Fruit fly (Drosophila melanogaster) whole organism, embryonic: ENCODE measurements around the gene CG14817.
A peak's percentile ranks its signal among the peaks of the same experiment; 100 is the strongest.

Experiments used
- Blimp-1 ChIP-seq: fragments of 200-800 bp; sonication (Bioruptor generic); optimal IDR thresholded peaks from 3 replicates; lab custom pipeline; 2018; ENCODE audit warnings: missing biosample characterization, missing genetic modification characterization, mild to moderate bottlenecking, moderate library complexity, missing genetic modification reagents
- CG10431 ChIP-seq: fragments of 200-800 bp; sonication (Bioruptor generic); optimal IDR thresholded peaks from 3 replicates; lab custom pipeline; 2018; ENCODE audit warnings: missing biosample characterization, mild to moderate bottlenecking, missing genetic modification characterization
- CG10543 ChIP-seq: fragments of 200-800 bp; sonication (Bioruptor generic); optimal IDR thresholded peaks from 3 replicates; lab custom pipeline; 2017; ENCODE audit warnings: missing biosample characterization, mild to moderate bottlenecking, missing genetic modification characterization, moderate library complexity
- CG11560 ChIP-seq: fragments of 200-800 bp; sonication (Bioruptor generic); IDR thresholded peaks from 3 replicates; pipeline ENCODE4 v1.3.6; 2022; ENCODE audit warnings: missing biosample characterization, missing genetic modification characterization
- CG12769 ChIP-seq: fragments of 200-800 bp; sonication (Bioruptor generic); optimal IDR thresholded peaks from 2 replicates; lab custom pipeline; 2019; ENCODE audit warnings: missing biosample characterization, mild to moderate bottlenecking, missing genetic modification characterization, moderate library complexity
- CG12942 ChIP-seq: fragments of 200-800 bp; sonication (Bioruptor generic); optimal IDR thresholded peaks from 3 replicates; lab custom pipeline; 2016; ENCODE audit warnings: missing biosample characterization, missing genetic modification characterization
- CG13894 ChIP-seq: fragments of 200-800 bp; sonication (Bioruptor generic); optimal IDR thresholded peaks from 3 replicates; lab custom pipeline; 2018; ENCODE audit warnings: missing biosample characterization, mild to moderate bottlenecking, missing genetic modification characterization, moderate library complexity
- CG17361 ChIP-seq: fragments of 200-800 bp; sonication (Bioruptor generic); IDR thresholded peaks from 3 replicates; pipeline ENCODE4 v1.3.6; 2022; ENCODE audit warnings: missing biosample characterization, missing genetic modification characterization
- CG2120 ChIP-seq: fragments of 200-800 bp; sonication (Bioruptor generic); optimal IDR thresholded peaks from 3 replicates; lab custom pipeline; 2016; ENCODE audit warnings: missing biosample characterization, missing genetic modification characterization
- CG31388 ChIP-seq: fragments of 200-800 bp; sonication (Bioruptor generic); optimal IDR thresholded peaks from 2 replicates; lab custom pipeline; 2016; ENCODE audit warnings: missing biosample characterization, missing genetic modification characterization
- CG32772 ChIP-seq: fragments of 200-800 bp; sonication (Bioruptor generic); IDR thresholded peaks from 2 replicates; pipeline ENCODE4 v1.3.6; 2022; ENCODE audit warnings: missing biosample characterization, missing genetic modification characterization
- CG4328 ChIP-seq: fragments of 200-800 bp; sonication (Bioruptor generic); optimal IDR thresholded peaks from 3 replicates; lab custom pipeline; 2017; ENCODE audit warnings: missing biosample characterization, missing genetic modification reagents, missing genetic modification characterization
- CG4404 ChIP-seq: fragments of 200-800 bp; sonication (Bioruptor generic); IDR thresholded peaks from 2 replicates; pipeline ENCODE4 v1.3.6; 2022; ENCODE audit warnings: missing biosample characterization, missing genetic modification characterization
- CG4730 ChIP-seq: fragments of 200-800 bp; sonication (Bioruptor generic); IDR thresholded peaks from 2 replicates; pipeline ENCODE4 v1.3.6; 2022; ENCODE audit warnings: missing biosample characterization, missing genetic modification characterization
- CG6175 ChIP-seq: fragments of 200-800 bp; sonication (Bioruptor generic); IDR thresholded peaks from 3 replicates; pipeline ENCODE4 v1.3.6; 2022; ENCODE audit warnings: missing biosample characterization, missing genetic modification characterization
- CG7357 ChIP-seq: fragments of 200-800 bp; sonication (Bioruptor generic); IDR thresholded peaks from 3 replicates; pipeline ENCODE4 v1.3.6; 2022; ENCODE audit warnings: missing biosample characterization, missing genetic modification characterization
- CG7556 ChIP-seq: fragments of 200-800 bp; sonication (Bioruptor generic); optimal IDR thresholded peaks from 2 replicates; lab custom pipeline; 2017; ENCODE audit warnings: missing biosample characterization, mild to moderate bottlenecking, missing genetic modification characterization
- CG8281 ChIP-seq: fragments of 200-800 bp; sonication (Bioruptor generic); optimal IDR thresholded peaks from 2 replicates; lab custom pipeline; 2018; ENCODE audit warnings: missing biosample characterization, mild to moderate bottlenecking, missing genetic modification characterization, moderate library complexity
- CG8478 ChIP-seq: fragments of >200 bp; optimal IDR thresholded peaks from 2 replicates; lab custom pipeline; 2018
- Dll ChIP-seq: fragments of 200-800 bp; sonication (Bioruptor generic); IDR thresholded peaks from 4 replicates; pipeline ENCODE4 v1.3.6; 2022; ENCODE audit warnings: missing biosample characterization, missing genetic modification characterization; ENCODE audit not compliant: partially characterized antibody
- H2.0 ChIP-seq: fragments of 200-800 bp; sonication (Bioruptor generic); IDR thresholded peaks from 2 replicates; pipeline ENCODE4 v1.3.6; 2022; ENCODE audit warnings: missing biosample characterization, missing genetic modification characterization
- HLH4C ChIP-seq: fragments of 200-800 bp; sonication (Bioruptor generic); IDR thresholded peaks from 3 replicates; pipeline ENCODE4 v1.3.6; 2022; ENCODE audit warnings: missing biosample characterization, missing genetic modification characterization; ENCODE audit not compliant: partially characterized antibody
- HLH54F ChIP-seq: fragments of 200-800 bp; sonication (Bioruptor generic); optimal IDR thresholded peaks from 3 replicates; lab custom pipeline; 2016; ENCODE audit warnings: missing biosample characterization, missing genetic modification characterization
- Hmr ChIP-seq: fragments of 200-800 bp; sonication (Bioruptor generic); optimal IDR thresholded peaks from 3 replicates; lab custom pipeline; 2017; ENCODE audit warnings: mild to moderate bottlenecking, missing biosample characterization, missing genetic modification reagents, missing genetic modification characterization
- Hr3 ChIP-seq: fragments of 200-800 bp; sonication (Bioruptor generic); optimal IDR thresholded peaks from 3 replicates; lab custom pipeline; 2016; ENCODE audit warnings: missing biosample characterization, missing genetic modification characterization
- NC2α ChIP-seq: fragments of 200-800 bp; sonication (Bioruptor generic); optimal IDR thresholded peaks from 2 replicates; lab custom pipeline; 2016; ENCODE audit warnings: missing biosample characterization, missing genetic modification characterization
- NfI ChIP-seq: fragments of 200-800 bp; sonication (Bioruptor generic); optimal IDR thresholded peaks from 3 replicates; lab custom pipeline; 2018; ENCODE audit warnings: missing biosample characterization, mild to moderate bottlenecking, missing genetic modification characterization, moderate library complexity
- Optix ChIP-seq: fragments of 200-800 bp; sonication (Bioruptor generic); IDR thresholded peaks from 3 replicates; pipeline ENCODE4 v1.3.6; 2022; ENCODE audit warnings: missing biosample characterization, missing genetic modification characterization
- PHDP ChIP-seq: fragments of 200-800 bp; sonication (Bioruptor generic); optimal IDR thresholded peaks from 3 replicates; lab custom pipeline; 2018; ENCODE audit warnings: missing biosample characterization, mild to moderate bottlenecking, missing genetic modification characterization, moderate library complexity
- Stat92E ChIP-seq, 3 experiments: fragments of >200 bp in 2 of 3; fragments of 200-800 bp in 1 of 3; sonication (Bioruptor generic) in 1 of 3; optimal IDR thresholded peaks; 2 replicates each; lab custom pipeline; 2017 to 2019; ENCODE audit warnings: missing biosample characterization in 3 of 3, missing genetic modification characterization in 3 of 3, mild to moderate bottlenecking in 1 of 3, moderate library complexity in 1 of 3
- TFAM ChIP-seq: fragments of 200-800 bp; sonication (Bioruptor generic); optimal IDR thresholded peaks from 2 replicates; lab custom pipeline; 2017; ENCODE audit warnings: missing biosample characterization, missing genetic modification characterization, inconsistent platforms
- YL-1 ChIP-seq: fragments of 200-800 bp; sonication (Bioruptor generic); optimal IDR thresholded peaks from 3 replicates; lab custom pipeline; 2017; ENCODE audit warnings: missing biosample characterization, mild to moderate bottlenecking, missing genetic modification characterization
- btn ChIP-seq: fragments of 200-800 bp; sonication (Bioruptor generic); optimal IDR thresholded peaks from 2 replicates; lab custom pipeline; 2016; ENCODE audit warnings: missing biosample characterization, missing genetic modification characterization
- cwo ChIP-seq: fragments of 200-800 bp; sonication (Bioruptor generic); optimal IDR thresholded peaks from 3 replicates; lab custom pipeline; 2017; ENCODE audit warnings: missing biosample characterization, missing genetic modification characterization, mild to moderate bottlenecking, moderate library complexity, missing genetic modification reagents
- esg ChIP-seq: fragments of 200-800 bp; sonication (Bioruptor generic); conservative IDR thresholded peaks from 2 replicates; pipeline ENCODE4 v1.3.6; 2022; ENCODE audit warnings: missing biosample characterization, missing genetic modification characterization
- eve ChIP-seq, 2 experiments: fragments of >200 bp; optimal IDR thresholded peaks; 2 replicates each; lab custom pipeline; 2017; ENCODE audit warnings: missing biosample characterization in 2 of 2, missing genetic modification characterization in 2 of 2
- fd3F ChIP-seq: fragments of 200-800 bp; sonication (Bioruptor generic); optimal IDR thresholded peaks from 2 replicates; lab custom pipeline; 2018; ENCODE audit warnings: missing biosample characterization, mild to moderate bottlenecking, missing genetic modification characterization, moderate library complexity
- gce ChIP-seq: fragments of 200-800 bp; sonication (Bioruptor generic); IDR thresholded peaks from 3 replicates; pipeline ENCODE4 v1.3.6; 2022; ENCODE audit warnings: missing biosample characterization, missing genetic modification characterization
- hb ChIP-seq: fragments of 200-800 bp; sonication (Bioruptor generic); IDR thresholded peaks from 3 replicates; pipeline ENCODE4 v1.3.6; 2022; ENCODE audit warnings: missing biosample characterization, missing genetic modification characterization; ENCODE audit not compliant: partially characterized antibody
- hth ChIP-seq: fragments of >200 bp; optimal IDR thresholded peaks from 2 replicates; lab custom pipeline; 2017; ENCODE audit warnings: inconsistent platforms
- insv ChIP-seq, 2 experiments: fragments of 200-800 bp; sonication (Bioruptor generic); optimal IDR thresholded peaks; 3 replicates each; lab custom pipeline; 2016 to 2018; ENCODE audit warnings: missing biosample characterization in 2 of 2, missing genetic modification characterization in 2 of 2
- jumu ChIP-seq: fragments of 200-800 bp; sonication (Bioruptor generic); optimal IDR thresholded peaks from 3 replicates; lab custom pipeline; 2016; ENCODE audit warnings: missing biosample characterization, missing genetic modification characterization
- otp ChIP-seq: fragments of 200-800 bp; sonication (Bioruptor generic); IDR thresholded peaks from 3 replicates; pipeline ENCODE4, ENCODE4 v1.3.6; 2022; ENCODE audit warnings: missing biosample characterization, missing genetic modification characterization
- pnt ChIP-seq: fragments of 200-800 bp; sonication (Bioruptor generic); optimal IDR thresholded peaks from 3 replicates; lab custom pipeline; 2016; ENCODE audit warnings: missing biosample characterization, missing genetic modification characterization
- prd ChIP-seq, 3 experiments: fragments of >200 bp in 2 of 3; fragments of 200-800 bp in 1 of 3; sonication (Bioruptor generic) in 1 of 3; optimal IDR thresholded peaks in 2 of 3; IDR thresholded peaks in 1 of 3; 2 replicates in 2 of 3; 3 replicates in 1 of 3; pipeline versions ENCODE4 v1.3.6 to Lab custom; 2017 to 2022; ENCODE audit warnings: missing biosample characterization in 1 of 3, missing genetic modification characterization in 1 of 3
- shn ChIP-seq: fragments of 200-800 bp; sonication (Bioruptor generic); optimal IDR thresholded peaks from 3 replicates; lab custom pipeline; 2016; ENCODE audit warnings: missing biosample characterization, missing genetic modification characterization
- vnd ChIP-seq: fragments of 200-800 bp; sonication (Bioruptor generic); IDR thresholded peaks from 3 replicates; pipeline ENCODE4 v1.3.6; 2022; ENCODE audit warnings: missing biosample characterization, missing genetic modification characterization; ENCODE audit not compliant: partially characterized antibody
- zf30C ChIP-seq: fragments of 200-800 bp; sonication (Bioruptor generic); optimal IDR thresholded peaks from 3 replicates; lab custom pipeline; 2018; ENCODE audit warnings: missing biosample characterization, mild to moderate bottlenecking, missing genetic modification characterization
- zfh2 ChIP-seq: fragments of 200-800 bp; sonication (Bioruptor generic); optimal IDR thresholded peaks from 2 replicates; lab custom pipeline; 2016; ENCODE audit warnings: missing biosample characterization, missing genetic modification characterization

The CG14817 gene

dm6 chrX:1877107-1877736, at the start of gene CG14817, which contains the start of gene CG14805 (continued):
- TF ChIP-seq Stat92E (GFP tag; optimal IDR thresholded peaks at IDR 0.05; lab: Kevin White, UChicago) (no peak), CG4730 (GFP tag; lab: Robert Waterston, UW) (no peak), Blimp-1 (GFP tag; lab: Kevin White, UChicago) (no peak), zfh2 (GFP tag; lab: Kevin White, UChicago) (no peak), jumu (GFP tag; lab: Kevin White, UChicago) (no peak), PHDP (tag; lab: Kevin White, UChicago) (peak; percentile 81), zf30C (no peak), CG12769 (tag; lab: Kevin White, UChicago) (no peak), H2.0 (GFP tag; lab: Robert Waterston, UW) (peak; percentile 27; the same call in 1 of the 2 replicates), btn (GFP tag; lab: Kevin White, UChicago) (no peak), YL-1 (GFP tag; lab: Kevin White, UChicago) (peak; percentile 93), eve (GFP tag; optimal IDR thresholded peaks at IDR 0.05; lab: Kevin White, UChicago) (no peak), NfI (peak; percentile 86), CG17361 (GFP tag; lab: Robert Waterston, UW) (peak; percentile 67; the same call in 2 of the 3 replicates), Dll (GFP tag; lab: Robert Waterston, UW) (peak; percentile 55; the same call in 2 of the 4 replicates), cwo (GFP tag; lab: Kevin White, UChicago) (peak; percentile 38), CG4404 (GFP tag; lab: Robert Waterston, UW) (no peak), pnt (GFP tag; lab: Kevin White, UChicago) (no peak), HLH4C (GFP tag; lab: Robert Waterston, UW) (peak; percentile 45; the same call in 2 of the 3 replicates), HLH54F (GFP tag; lab: Kevin White, UChicago) (no peak), CG31388 (no peak), CG10543 (peak; percentile 89), CG11560 (tag; lab: Robert Waterston, UW) (no peak), CG13894 (tag; lab: Kevin White, UChicago) (peak; percentile 80), otp (GFP tag; lab: Robert Waterston, UW) (0 out of 3 replicates have a peak, but pooled peaks have one; percentile 48), gce (GFP tag; lab: Robert Waterston, UW) (peak; percentile 66; the same call in 2 of the 3 replicates), hb (GFP tag; lab: Robert Waterston, UW) (no peak), shn (GFP tag; lab: Kevin White, UChicago) (no peak), esg (GFP tag; lab: Robert Waterston, UW) (no peak), insv (GFP tag; optimal IDR thresholded peaks at IDR 0.05; lab: Kevin White, UChicago) (peak in 1 of 2 experiments; percentile 56), CG2120 (GFP tag; lab: Kevin White, UChicago) (peak; percentile 7), prd (optimal IDR thresholded peaks at IDR 0.05; lab: Kevin White, UChicago) (no peak), prd (GFP tag; IDR thresholded peaks at IDR 0.05; lab: Robert Waterston, UW) (no peak), vnd (GFP tag; lab: Robert Waterston, UW) (0 out of 3 replicates have a peak, but pooled peaks have one; percentile 31), CG7357 (GFP tag; lab: Robert Waterston, UW) (no peak), CG7556 (GFP tag; lab: Kevin White, UChicago) (peak; percentile 45), Hmr (GFP tag; lab: Kevin White, UChicago) (peak; percentile 88), fd3F (GFP tag; lab: Kevin White, UChicago) (peak; percentile 53), hth (lab: Kevin White, UChicago) (no peak), CG4328 (peak; percentile 88), CG32772 (GFP tag; lab: Robert Waterston, UW) (no peak), Optix (0 out of 3 replicates have a peak, but pooled peaks have one; percentile 22), Hr3 (no peak), CG8478 (no peak), CG10431 (GFP tag; lab: Kevin White, UChicago) (peak; percentile 81), TFAM (GFP tag; lab: Kevin White, UChicago) (peak; percentile 6), CG12942 (GFP tag; lab: Kevin White, UChicago) (no peak), CG8281 (tag; lab: Kevin White, UChicago) (no peak), NC2α (no peak), CG6175 (GFP tag; lab: Robert Waterston, UW) (no peak)
